Fruit fly (Drosophila melanogaster) whole organism: ENCODE results near the gene CG43401.

Experiments used
- CG8478 ChIP-seq: fragments of >200 bp; optimal IDR thresholded peaks from 2 replicates; lab custom pipeline; 2018; ENCODE audit warnings: inconsistent platforms
- Dll ChIP-seq: fragments of >200 bp; optimal IDR thresholded peaks from 2 replicates; lab custom pipeline; 2017
- pan ChIP-seq: fragments of >200 bp; optimal IDR thresholded peaks from 2 replicates; lab custom pipeline; 2017
- usp ChIP-seq: fragments of >200 bp; optimal IDR thresholded peaks from 2 replicates; lab custom pipeline; 2017; ENCODE audit warnings: missing biosample characterization, missing genetic modification characterization, mixed read lengths

DNA sequence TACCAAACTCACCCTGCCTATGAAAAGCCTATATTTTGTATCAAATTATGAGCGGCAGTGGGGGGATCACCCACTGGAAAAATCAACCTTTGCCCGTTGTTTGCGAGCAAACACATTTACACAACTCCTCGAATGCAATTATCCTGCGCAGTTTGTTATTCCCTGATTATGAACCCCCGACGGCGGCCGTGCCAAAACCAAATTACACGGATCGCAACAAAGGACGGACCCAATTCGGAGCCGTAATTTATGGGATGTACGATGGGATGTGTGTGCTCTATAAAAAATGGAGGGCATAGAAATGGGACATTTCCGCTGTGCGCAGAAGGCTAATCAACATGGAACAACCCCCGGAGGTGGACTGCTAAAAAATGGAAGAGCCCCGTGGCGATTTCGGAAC, 7.2 kb downstream of the CG43401 start:
- TF ChIP-seq pan (lab: Kevin White, UChicago) (no peak), Dll (lab: Kevin White, UChicago) (no peak), usp (no peak), CG8478 (lab: Kevin White, UChicago) (no peak)
